Fruit fly (Drosophila melanogaster): ENCODE measurements around the gene ND-42.

The ND-42 gene

DNA sequence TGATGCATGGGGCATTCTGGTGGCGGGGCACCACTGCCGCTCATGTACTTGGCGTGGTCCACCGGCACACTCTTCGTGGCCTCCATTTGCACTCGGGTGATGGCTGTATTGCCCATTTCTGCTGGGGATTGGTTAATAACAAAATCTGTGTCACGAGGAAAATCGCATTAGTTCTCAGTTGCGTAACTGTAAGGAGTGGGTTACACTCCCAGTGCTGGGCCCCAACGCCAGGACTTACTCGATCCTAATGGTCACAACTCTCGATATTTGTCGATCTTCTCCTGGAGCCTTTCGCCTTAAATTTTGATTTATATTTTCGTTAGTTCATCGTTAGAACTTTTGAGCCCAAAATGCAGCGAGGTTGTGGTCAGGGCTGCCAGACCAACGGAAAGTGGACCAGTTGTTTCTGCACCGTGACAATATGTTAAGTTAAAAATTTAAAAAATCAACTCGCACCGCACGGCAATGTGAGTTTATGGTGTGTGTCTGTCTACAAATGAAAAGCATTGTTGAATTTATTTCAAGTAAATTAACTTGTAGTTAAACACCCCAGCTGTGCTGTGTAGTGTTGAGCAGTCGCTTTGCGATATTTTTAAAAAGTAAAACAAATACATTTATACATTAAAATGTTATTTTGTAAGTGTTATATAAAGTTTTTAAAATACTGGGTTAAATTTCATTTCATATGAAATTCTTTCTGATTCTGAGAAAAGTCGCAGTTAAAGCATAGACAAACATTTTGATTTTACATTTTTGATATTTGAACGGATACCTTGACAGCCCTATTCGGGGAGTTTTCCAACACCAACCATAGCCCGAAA, at the start of gene ND-42, which contains the start of gene Cchl (continued):
- peak; percentile 80 for TF ChIP-seq BEAF-32 (GFP tag; optimal IDR thresholded peaks at IDR 0.05)
- TF ChIP-seq sob (GFP tag; IDR thresholded peaks at IDR 0.05): peak; percentile 79
- TF ChIP-seq pb (GFP tag; optimal IDR thresholded peaks at IDR 0.05): peak; percentile 13
- TF ChIP-seq sug (tag; optimal IDR thresholded peaks at IDR 0.05): peak; percentile 88
- peak; percentile 43 for TF ChIP-seq pzg (GFP tag; optimal IDR thresholded peaks at IDR 0.05)
- peak; percentile 23 for TF ChIP-seq MTF-1 (GFP tag; optimal IDR thresholded peaks at IDR 0.05; ENCODE audit: borderline replicate concordance)
- TF ChIP-seq Neu2 (GFP tag; optimal IDR thresholded peaks at IDR 0.05; ENCODE audit: borderline replicate concordance): no peak
- no peak for TF ChIP-seq TFAM (GFP tag; optimal IDR thresholded peaks at IDR 0.05)
- peak; percentile 97 for TF ChIP-seq Med (GFP tag)
- TF ChIP-seq CG9437 (GFP tag; optimal IDR thresholded peaks at IDR 0.05): peak; percentile 82
- TF ChIP-seq repo (GFP tag; optimal IDR thresholded peaks at IDR 0.05): peak; percentile 18
- peak; percentile 86 for TF ChIP-seq nmo (GFP tag; optimal IDR thresholded peaks at IDR 0.05)
- no peak for TF ChIP-seq CG12769 (tag; optimal IDR thresholded peaks at IDR 0.05)
- TF ChIP-seq emc (GFP tag; optimal IDR thresholded peaks at IDR 0.05): peak; percentile 52
- TF ChIP-seq vfl (GFP tag; optimal IDR thresholded peaks at IDR 0.05): peak; percentile 76
- TF ChIP-seq CG16813 (GFP tag; IDR thresholded peaks at IDR 0.05; ENCODE audit: partially characterized antibody): peak; percentile 60; the same call in 2 of the 3 replicates
- TF ChIP-seq CG8359 (GFP tag; optimal IDR thresholded peaks at IDR 0.05; ENCODE audit: borderline replicate concordance): peak; percentile 16
- peak; percentile 64 for TF ChIP-seq trh (GFP tag; optimal IDR thresholded peaks at IDR 0.05)
- TF ChIP-seq Drgx (GFP tag; IDR thresholded peaks at IDR 0.05): peak; percentile 62
- peak; percentile 48 for TF ChIP-seq CG6683 (GFP tag; optimal IDR thresholded peaks at IDR 0.05)
- TF ChIP-seq Ets65A (GFP tag): peak; percentile 97
- TF ChIP-seq gro (GFP tag; optimal IDR thresholded peaks at IDR 0.05): peak; percentile 64
- TF ChIP-seq Gsc (GFP tag; IDR thresholded peaks at IDR 0.05): no peak
- TF ChIP-seq peb (GFP tag; IDR thresholded peaks at IDR 0.05): 0 out of 2 replicates have a peak, but pooled peaks have one; percentile 12
- peak; percentile 59; the same call in 2 of the 3 replicates for TF ChIP-seq CG34224 (GFP tag; IDR thresholded peaks at IDR 0.05; ENCODE audit: partially characterized antibody)
- TF ChIP-seq ci (GFP tag; IDR thresholded peaks at IDR 0.05): peak; percentile 57
- no peak for TF ChIP-seq sqz (GFP tag; optimal IDR thresholded peaks at IDR 0.05)
- TF ChIP-seq CG13775 (GFP tag; optimal IDR thresholded peaks at IDR 0.05): peak; percentile 91
- TF ChIP-seq cato (GFP tag; optimal IDR thresholded peaks at IDR 0.05; ENCODE audit: borderline replicate concordance): peak; percentile 66
- no peak for TF ChIP-seq sr (GFP tag; IDR thresholded peaks at IDR 0.05)
- TF ChIP-seq CG17359 (tag; optimal IDR thresholded peaks at IDR 0.05): peak; percentile 72
- peak; percentile 76 for TF ChIP-seq Dbx (GFP tag; IDR thresholded peaks at IDR 0.05)
- TF ChIP-seq CG14441 (GFP tag; IDR thresholded peaks at IDR 0.05): peak; percentile 72
- peak; percentile 77 to 95 for TF ChIP-seq Pdp1 (GFP tag; optimal IDR thresholded peaks at IDR 0.05)
- peak; percentile 4 for TF ChIP-seq wek (GFP tag; optimal IDR thresholded peaks at IDR 0.05)
- TF ChIP-seq MBD-R2 (GFP tag; IDR thresholded peaks at IDR 0.05): peak; percentile 70
- no peak for TF ChIP-seq CG6254 (GFP tag; optimal IDR thresholded peaks at IDR 0.05)
- TF ChIP-seq H2.0 (GFP tag; IDR thresholded peaks at IDR 0.05): peak; percentile 26; the same call in 1 of the 2 replicates
- TF ChIP-seq bcd (GFP tag; optimal IDR thresholded peaks at IDR 0.05): peak; percentile 83
- TF ChIP-seq Dp (GFP tag; optimal IDR thresholded peaks at IDR 0.05): peak; percentile 29
- TF ChIP-seq CG12219 (GFP tag; optimal IDR thresholded peaks at IDR 0.05): peak; percentile 50
- TF ChIP-seq Ssrp (tag; optimal IDR thresholded peaks at IDR 0.05): peak; percentile 74
- peak; percentile 88 for TF ChIP-seq B-H2 (GFP tag; optimal IDR thresholded peaks at IDR 0.05)
- TF ChIP-seq CG6765 (GFP tag; optimal IDR thresholded peaks at IDR 0.05): peak; percentile 61
- TF ChIP-seq CG2120 (GFP tag; optimal IDR thresholded peaks at IDR 0.05): peak; percentile 82
- TF ChIP-seq CG6175 (GFP tag; IDR thresholded peaks at IDR 0.05): no peak; the same call in 2 of the 3 replicates
- TF ChIP-seq Doc3 (GFP tag; IDR thresholded peaks at IDR 0.05; ENCODE audit: partially characterized antibody): peak; percentile 63

Measured in whole organism, embryonic.